Worm (Caenorhabditis elegans): ENCODE measurements around the gene F11G11.14.
"Not testable (repeated sequence)": the region's sequence is repeated elsewhere in the genome, so short reads cannot be mapped to it uniquely, and the experiment has no call there.

F11G11.14 gene

ce11 chrII:4857873-4858364, 5.6 kb upstream of the F11G11.14 start, which contains the start of gene F11G11.5:
F11G11.5 (plus strand) TSS chrII:4857923.
- TF ChIP-seq tbx-11 (GFP tag; IDR thresholded peaks at IDR 0.05) (no peak), hmbx-1 (tag; optimal IDR thresholded peaks at IDR 0.05) (no peak), ama-1 (optimal IDR thresholded peaks at IDR 0.05) (no peak), F13C5.2 (tag; optimal IDR thresholded peaks at IDR 0.05) (no peak), ceh-36 (tag; optimal IDR thresholded peaks at IDR 0.05) (no peak)

- TF ChIP-seq hnd-1 (tag; optimal IDR thresholded peaks at IDR 0.05): no peak
- TF ChIP-seq tra-4 (tag; optimal IDR thresholded peaks at IDR 0.05): no peak
- no peak for TF ChIP-seq hmbx-1 (tag; optimal IDR thresholded peaks at IDR 0.05)
- TF ChIP-seq scrt-1 (GFP tag; IDR thresholded peaks at IDR 0.05): no peak
- no peak for TF ChIP-seq ama-1 (optimal IDR thresholded peaks at IDR 0.05)
- TF ChIP-seq tbx-11 (GFP tag; IDR thresholded peaks at IDR 0.05): no peak
- no peak for TF ChIP-seq tbx-37 (GFP tag; conservative IDR thresholded peaks at IDR 0.05)
- TF ChIP-seq F13C5.2 (tag; optimal IDR thresholded peaks at IDR 0.05): no peak
- TF ChIP-seq aly-1 (tag; optimal IDR thresholded peaks at IDR 0.05): no peak
- TF ChIP-seq ceh-13 (GFP tag; optimal IDR thresholded peaks at IDR 0.05): no peak
- TF ChIP-seq sea-1 (GFP tag; conservative IDR thresholded peaks at IDR 0.05): no peak
- no peak for TF ChIP-seq ets-7 (tag; optimal IDR thresholded peaks at IDR 0.05)
- no peak for TF ChIP-seq pes-1 (GFP tag; IDR thresholded peaks at IDR 0.05)
- no peak for TF ChIP-seq flt-1 (GFP tag; IDR thresholded peaks at IDR 0.05)
- no peak for TF ChIP-seq hmg-4 (GFP tag; optimal IDR thresholded peaks at IDR 0.05)
- no peak for TF ChIP-seq B0310.2 (tag; optimal IDR thresholded peaks at IDR 0.05)
- TF ChIP-seq ceh-36 (tag; optimal IDR thresholded peaks at IDR 0.05): no peak
Observed at ce11 chrII:4858906-4859411, 4.5 kb upstream of the F11G11.14 start.

ce11 chrII:4860260-4860659, 3.2 kb upstream of the F11G11.14 start, which contains the start of the genes nspd-5 and F11G11.4:
nspd-5 (minus strand) TSS chrII:4860360.
F11G11.4 (plus strand) TSS chrII:4860594.
- TF ChIP-seq hnd-1 (tag; optimal IDR thresholded peaks at IDR 0.05); ama-1 (optimal IDR thresholded peaks at IDR 0.05); F13C5.2 (tag; optimal IDR thresholded peaks at IDR 0.05): not testable (repeated sequence)

- TF ChIP-seq hnd-1 (tag; optimal IDR thresholded peaks at IDR 0.05) (no peak), tra-4 (tag; optimal IDR thresholded peaks at IDR 0.05) (no peak), hmg-4 (GFP tag; optimal IDR thresholded peaks at IDR 0.05) (no peak), pes-1 (GFP tag; IDR thresholded peaks at IDR 0.05) (no peak), tbx-11 (GFP tag; IDR thresholded peaks at IDR 0.05) (no peak), sea-1 (GFP tag; conservative IDR thresholded peaks at IDR 0.05) (no peak), aly-1 (tag; optimal IDR thresholded peaks at IDR 0.05) (no peak), B0310.2 (tag; optimal IDR thresholded peaks at IDR 0.05) (no peak), ceh-36 (tag; optimal IDR thresholded peaks at IDR 0.05) (no peak), tbx-37 (GFP tag; conservative IDR thresholded peaks at IDR 0.05) (no peak), scrt-1 (GFP tag; IDR thresholded peaks at IDR 0.05) (no peak)
Observed at ce11 chrII:4866045-4866444, 2.6 kb downstream of the F11G11.14 start.

ce11 chrII:4866819-4867218, 3.3 kb downstream of the F11G11.14 start:
- TF ChIP-seq scrt-1 (GFP tag; IDR thresholded peaks at IDR 0.05) (0 out of 2 replicates have a peak, but pooled peaks have one; percentile 58), pes-1 (GFP tag; IDR thresholded peaks at IDR 0.05) (0 out of 2 replicates have a peak, but pooled peaks have one; percentile 15)

ce11 chrII:4867476-4867875, 4.0 kb downstream of the F11G11.14 start, which contains the start of gene col-17:
col-17 (minus strand) TSS chrII:4867576.
- no peak for TF ChIP-seq ceh-13 (GFP tag; optimal IDR thresholded peaks at IDR 0.05)
- no peak for TF ChIP-seq sea-1 (GFP tag; conservative IDR thresholded peaks at IDR 0.05)
- no peak for TF ChIP-seq pes-1 (GFP tag; IDR thresholded peaks at IDR 0.05)
- TF ChIP-seq flt-1 (GFP tag; IDR thresholded peaks at IDR 0.05): no peak
- no peak for TF ChIP-seq hmg-4 (GFP tag; optimal IDR thresholded peaks at IDR 0.05)
- TF ChIP-seq hmbx-1 (tag; optimal IDR thresholded peaks at IDR 0.05): no peak
- TF ChIP-seq F13C5.2 (tag; optimal IDR thresholded peaks at IDR 0.05): no peak
- no peak for TF ChIP-seq hnd-1 (tag; optimal IDR thresholded peaks at IDR 0.05)
- no peak for TF ChIP-seq scrt-1 (GFP tag; IDR thresholded peaks at IDR 0.05)
- no peak for TF ChIP-seq B0310.2 (tag; optimal IDR thresholded peaks at IDR 0.05)
- no peak for TF ChIP-seq tbx-37 (GFP tag; conservative IDR thresholded peaks at IDR 0.05)
- TF ChIP-seq tbx-11 (GFP tag; IDR thresholded peaks at IDR 0.05): no peak
- TF ChIP-seq ama-1 (optimal IDR thresholded peaks at IDR 0.05): no peak
- no peak for TF ChIP-seq ceh-36 (tag; optimal IDR thresholded peaks at IDR 0.05)
- TF ChIP-seq tra-4 (tag; optimal IDR thresholded peaks at IDR 0.05): no peak
- TF ChIP-seq aly-1 (tag; optimal IDR thresholded peaks at IDR 0.05): no peak
- TF ChIP-seq ets-7 (tag; optimal IDR thresholded peaks at IDR 0.05): no peak

- no peak for TF ChIP-seq tra-4 (tag; optimal IDR thresholded peaks at IDR 0.05)
- 0 out of 2 replicates have a peak, but pooled peaks have one; percentile 39 for TF ChIP-seq tbx-11 (GFP tag; IDR thresholded peaks at IDR 0.05)
Observed at ce11 chrII:4869793-4870343, 6.4 kb downstream of the F11G11.14 start.

ce11 chrII:4870691-4871090, 7.2 kb downstream of the F11G11.14 start, which contains the start of gene col-20:
col-20 (minus strand) TSS chrII:4870791.
- TF ChIP-seq tbx-11 (GFP tag; IDR thresholded peaks at IDR 0.05): no peak
- TF ChIP-seq hmbx-1 (tag; optimal IDR thresholded peaks at IDR 0.05): no peak
- TF ChIP-seq aly-1 (tag; optimal IDR thresholded peaks at IDR 0.05): no peak
- TF ChIP-seq ceh-36 (tag; optimal IDR thresholded peaks at IDR 0.05): no peak
- TF ChIP-seq flt-1 (GFP tag; IDR thresholded peaks at IDR 0.05): no peak
- no peak for TF ChIP-seq hnd-1 (tag; optimal IDR thresholded peaks at IDR 0.05)
- no peak for TF ChIP-seq hmg-4 (GFP tag; optimal IDR thresholded peaks at IDR 0.05)
- TF ChIP-seq F13C5.2 (tag; optimal IDR thresholded peaks at IDR 0.05): no peak
- TF ChIP-seq ama-1 (optimal IDR thresholded peaks at IDR 0.05): no peak
- TF ChIP-seq B0310.2 (tag; optimal IDR thresholded peaks at IDR 0.05): no peak
- TF ChIP-seq ets-7 (tag; optimal IDR thresholded peaks at IDR 0.05): no peak
- no peak for TF ChIP-seq pes-1 (GFP tag; IDR thresholded peaks at IDR 0.05)
- TF ChIP-seq tbx-37 (GFP tag; conservative IDR thresholded peaks at IDR 0.05): no peak
- no peak for TF ChIP-seq ceh-13 (GFP tag; optimal IDR thresholded peaks at IDR 0.05)
- TF ChIP-seq tra-4 (tag; optimal IDR thresholded peaks at IDR 0.05): no peak
- TF ChIP-seq sea-1 (GFP tag; conservative IDR thresholded peaks at IDR 0.05): no peak
